Fruit fly (Drosophila melanogaster): Measurements from ENCODE around the gene CG31251.

dm6 chr3R:17708778-17709476 is 24.2 kb upstream of the CG31251 start:
- TF ChIP-seq CG13204 (GFP tag; optimal IDR thresholded peaks at IDR 0.05) (no peak), Ets98B (GFP tag; IDR thresholded peaks at IDR 0.05) (no peak), EcR (GFP tag; optimal IDR thresholded peaks at IDR 0.05) (no peak), CG8301 (tag; optimal IDR thresholded peaks at IDR 0.05) (no peak), CG8159 (tag; optimal IDR thresholded peaks at IDR 0.05) (peak; percentile 32), CG17806 (tag; optimal IDR thresholded peaks at IDR 0.05) (no peak), CG10348 (GFP tag; IDR thresholded peaks at IDR 0.05) (no peak), Snoo (tag; optimal IDR thresholded peaks at IDR 0.05) (no peak), D1 (tag; optimal IDR thresholded peaks at IDR 0.05) (no peak), CG12605 (GFP tag; IDR thresholded peaks at IDR 0.05) (no peak), rn (GFP tag; IDR thresholded peaks at IDR 0.05) (no peak), CG15710 (tag; optimal IDR thresholded peaks at IDR 0.05) (no peak), fd96Ca (GFP tag; IDR thresholded peaks at IDR 0.05) (peak; percentile 18; the same call in 1 of the 3 replicates), CG32121 (GFP tag; IDR thresholded peaks at IDR 0.05) (no peak)
